Worm (Caenorhabditis elegans) whole organism, L2 larva: ENCODE data around the gene F54D5.23.

ENCODE experiments used
- C34F6.9 ChIP-seq: fragments of 150-350 bp; optimal IDR thresholded peaks from 2 replicates; lab custom pipeline; 2014; ENCODE audit warnings: missing biosample characterization, missing genetic modification characterization
- F13H6.1 ChIP-seq: sonication (generic microtip); optimal IDR thresholded peaks from 2 replicates; lab custom pipeline; 2016; ENCODE audit warnings: missing genetic modification characterization, missing compliant biosample characterization
- R02D3.7 ChIP-seq: fragments of 150-350 bp; optimal IDR thresholded peaks from 2 replicates; lab custom pipeline; 2014; ENCODE audit warnings: missing biosample characterization, missing genetic modification characterization
- Y55F3AM.14 ChIP-seq: fragments of 200-800 bp; sonication (Bioruptor generic); optimal IDR thresholded peaks from 2 replicates; lab custom pipeline; 2018; ENCODE audit warnings: mild to moderate bottlenecking, missing genetic modification characterization, missing compliant biosample characterization
- ZK546.5 ChIP-seq: sonication (generic microtip); optimal IDR thresholded peaks from 2 replicates; lab custom pipeline; 2017; ENCODE audit warnings: missing biosample characterization, missing genetic modification characterization
- alr-1 ChIP-seq: fragments of 150-350 bp; optimal IDR thresholded peaks from 2 replicates; lab custom pipeline; 2014; ENCODE audit warnings: missing biosample characterization, missing genetic modification characterization
- aly-2 ChIP-seq: fragments of 150-350 bp; optimal IDR thresholded peaks from 2 replicates; lab custom pipeline; 2014; ENCODE audit warnings: missing biosample characterization, missing genetic modification characterization
- ama-1 ChIP-seq: fragments of 150-350 bp; optimal IDR thresholded peaks from 2 replicates; lab custom pipeline; 2018; ENCODE audit warnings: inconsistent platforms
- blmp-1 ChIP-seq: sonication (generic microtip); optimal IDR thresholded peaks from 2 replicates; lab custom pipeline; 2017; ENCODE audit warnings: missing genetic modification characterization, mild to moderate bottlenecking, missing compliant biosample characterization, antibody characterized with exemption, moderate library complexity; ENCODE audit not compliant: insufficient read depth
- ceh-16 ChIP-seq: fragments of 150-350 bp; optimal IDR thresholded peaks from 2 replicates; lab custom pipeline; 2014; ENCODE audit warnings: missing biosample characterization, missing genetic modification characterization
- ceh-82 ChIP-seq: fragments of 150-350 bp; optimal IDR thresholded peaks from 2 replicates; lab custom pipeline; 2014; ENCODE audit warnings: missing biosample characterization, missing genetic modification characterization
- crh-2 ChIP-seq: sonication (generic microtip); optimal IDR thresholded peaks from 2 replicates; lab custom pipeline; 2017; ENCODE audit warnings: missing biosample characterization, missing genetic modification characterization
- dmd-4 ChIP-seq: sonication (generic microtip); optimal IDR thresholded peaks from 2 replicates; lab custom pipeline; 2017; ENCODE audit warnings: missing biosample characterization, missing genetic modification characterization
- egl-27 ChIP-seq: sonication (generic microtip); optimal IDR thresholded peaks from 3 replicates; lab custom pipeline; 2017; ENCODE audit warnings: missing biosample characterization, missing genetic modification reagents, missing genetic modification characterization
- elt-1 ChIP-seq: fragments of 150-350 bp; optimal IDR thresholded peaks from 2 replicates; lab custom pipeline; 2014; ENCODE audit warnings: missing biosample characterization, missing genetic modification characterization
- elt-3 ChIP-seq: sonication (generic microtip); optimal IDR thresholded peaks from 2 replicates; lab custom pipeline; 2017; ENCODE audit warnings: missing biosample characterization, missing genetic modification characterization
- fos-1 ChIP-seq: fragments of 150-350 bp; optimal IDR thresholded peaks from 2 replicates; lab custom pipeline; 2014; ENCODE audit warnings: missing biosample characterization, missing genetic modification characterization
- gmeb-1 ChIP-seq: fragments of 150-350 bp; optimal IDR thresholded peaks from 2 replicates; lab custom pipeline; 2014; ENCODE audit warnings: missing biosample characterization, missing genetic modification characterization
- lin-11 ChIP-seq: fragments of 150-350 bp; sonication (generic microtip); optimal IDR thresholded peaks from 2 replicates; lab custom pipeline; 2014; ENCODE audit warnings: missing biosample characterization, missing genetic modification characterization, inconsistent platforms, mixed read lengths
- lin-13 ChIP-seq: fragments of 150-350 bp; optimal IDR thresholded peaks from 2 replicates; lab custom pipeline; 2014; ENCODE audit warnings: missing biosample characterization, missing genetic modification reagents, missing genetic modification characterization
- lin-39 ChIP-seq: fragments of 150-350 bp; optimal IDR thresholded peaks from 2 replicates; lab custom pipeline; 2014; ENCODE audit warnings: missing biosample characterization, missing genetic modification reagents, missing genetic modification characterization
- lsy-2 ChIP-seq, 2 experiments: fragments of 150-350 bp in 1 of 2; sonication (generic microtip) in 1 of 2; optimal IDR thresholded peaks; 2 replicates each; lab custom pipeline; 2014 to 2017; ENCODE audit warnings: missing biosample characterization in 2 of 2, missing genetic modification characterization in 2 of 2
- mab-5 ChIP-seq: fragments of 150-350 bp; optimal IDR thresholded peaks from 2 replicates; lab custom pipeline; 2014; ENCODE audit warnings: missing biosample characterization, missing genetic modification characterization
- mbf-1 ChIP-seq: sonication (generic microtip); optimal IDR thresholded peaks from 2 replicates; lab custom pipeline; 2017; ENCODE audit warnings: missing biosample characterization, missing genetic modification characterization
- mdl-1 ChIP-seq, 2 experiments: fragments of 150-350 bp in 1 of 2; sonication (generic microtip) in 1 of 2; optimal IDR thresholded peaks; 2 replicates each; lab custom pipeline; 2017; ENCODE audit warnings: missing biosample characterization in 2 of 2, missing genetic modification characterization in 2 of 2
- nhr-10 ChIP-seq: sonication (generic microtip); optimal IDR thresholded peaks from 2 replicates; lab custom pipeline; 2017; ENCODE audit warnings: missing biosample characterization, missing genetic modification characterization
- nhr-11 ChIP-seq: fragments of 150-350 bp; optimal IDR thresholded peaks from 2 replicates; lab custom pipeline; 2014; ENCODE audit warnings: missing biosample characterization, missing genetic modification characterization
- nhr-129 ChIP-seq: fragments of 150-350 bp; optimal IDR thresholded peaks from 2 replicates; lab custom pipeline; 2014; ENCODE audit warnings: missing biosample characterization, missing genetic modification characterization
- nhr-21 ChIP-seq: fragments of 150-350 bp; optimal IDR thresholded peaks from 2 replicates; lab custom pipeline; 2014; ENCODE audit warnings: missing biosample characterization, missing genetic modification characterization
- nhr-237 ChIP-seq: fragments of 150-350 bp; optimal IDR thresholded peaks from 2 replicates; lab custom pipeline; 2014; ENCODE audit warnings: missing biosample characterization, missing genetic modification characterization
- nhr-25 ChIP-seq: fragments of 150-350 bp; sonication (generic microtip); optimal IDR thresholded peaks from 3 replicates; lab custom pipeline; 2014; ENCODE audit warnings: missing biosample characterization, missing genetic modification characterization
- nhr-6 ChIP-seq: fragments of 150-350 bp; optimal IDR thresholded peaks from 2 replicates; lab custom pipeline; 2014; ENCODE audit warnings: missing biosample characterization, missing genetic modification characterization
- nhr-77 ChIP-seq: fragments of 150-350 bp; optimal IDR thresholded peaks from 2 replicates; lab custom pipeline; 2014; ENCODE audit warnings: missing biosample characterization, missing genetic modification characterization
- peb-1 ChIP-seq: fragments of 150-350 bp; optimal IDR thresholded peaks from 2 replicates; lab custom pipeline; 2014; ENCODE audit warnings: missing biosample characterization, missing genetic modification characterization
- sem-4 ChIP-seq: fragments of 150-350 bp; optimal IDR thresholded peaks from 2 replicates; lab custom pipeline; 2014; ENCODE audit warnings: missing biosample characterization, missing genetic modification reagents, missing genetic modification characterization
- skn-1 ChIP-seq: sonication (generic microtip); optimal IDR thresholded peaks from 2 replicates; lab custom pipeline; 2017; ENCODE audit warnings: missing biosample characterization, missing genetic modification characterization
- sma-3 ChIP-seq: sonication (generic microtip); optimal IDR thresholded peaks from 2 replicates; lab custom pipeline; 2016; ENCODE audit warnings: missing genetic modification reagents, missing genetic modification characterization, missing compliant biosample characterization
- sma-9 ChIP-seq, 2 experiments: fragments of 150-350 bp in 1 of 2; sonication (generic microtip) in 1 of 2; optimal IDR thresholded peaks; 2 replicates each; lab custom pipeline; 2014 to 2016; ENCODE audit warnings: missing genetic modification characterization in 2 of 2, mild to moderate bottlenecking in 1 of 2, missing biosample characterization in 1 of 2, missing compliant biosample characterization in 1 of 2, missing genetic modification reagents in 1 of 2, moderate library complexity in 1 of 2
- snpc-4 ChIP-seq: fragments of 150-350 bp; optimal IDR thresholded peaks from 2 replicates; lab custom pipeline; 2014; ENCODE audit warnings: missing biosample characterization, missing genetic modification characterization
- unc-39 ChIP-seq: fragments of 150-350 bp; optimal IDR thresholded peaks from 2 replicates; lab custom pipeline; 2014; ENCODE audit warnings: missing biosample characterization, missing genetic modification characterization
- unc-55 ChIP-seq: fragments of 150-350 bp; sonication (generic microtip); optimal IDR thresholded peaks from 3 replicates; lab custom pipeline; 2014; ENCODE audit warnings: missing biosample characterization, missing genetic modification reagents, missing genetic modification characterization
- unc-62 ChIP-seq: fragments of 150-350 bp; optimal IDR thresholded peaks from 2 replicates; lab custom pipeline; 2014; ENCODE audit warnings: missing biosample characterization, missing genetic modification reagents, missing genetic modification characterization
- zag-1 ChIP-seq: fragments of 150-350 bp; optimal IDR thresholded peaks from 2 replicates; lab custom pipeline; 2014; ENCODE audit warnings: missing biosample characterization, missing genetic modification characterization
- ztf-1 ChIP-seq: fragments of 200-800 bp; sonication (Bioruptor generic); conservative IDR thresholded peaks from 2 replicates; pipeline ENCODE4 v1.3.6; 2022; ENCODE audit warnings: missing genetic modification characterization, missing compliant biosample characterization
- ztf-11 ChIP-seq: sonication (generic microtip); optimal IDR thresholded peaks from 2 replicates; lab custom pipeline; 2017; ENCODE audit warnings: missing biosample characterization, missing genetic modification characterization
- ztf-4 ChIP-seq: fragments of 150-350 bp; optimal IDR thresholded peaks from 2 replicates; lab custom pipeline; 2014; ENCODE audit warnings: missing biosample characterization, missing genetic modification characterization

F54D5.23 gene

DNA sequence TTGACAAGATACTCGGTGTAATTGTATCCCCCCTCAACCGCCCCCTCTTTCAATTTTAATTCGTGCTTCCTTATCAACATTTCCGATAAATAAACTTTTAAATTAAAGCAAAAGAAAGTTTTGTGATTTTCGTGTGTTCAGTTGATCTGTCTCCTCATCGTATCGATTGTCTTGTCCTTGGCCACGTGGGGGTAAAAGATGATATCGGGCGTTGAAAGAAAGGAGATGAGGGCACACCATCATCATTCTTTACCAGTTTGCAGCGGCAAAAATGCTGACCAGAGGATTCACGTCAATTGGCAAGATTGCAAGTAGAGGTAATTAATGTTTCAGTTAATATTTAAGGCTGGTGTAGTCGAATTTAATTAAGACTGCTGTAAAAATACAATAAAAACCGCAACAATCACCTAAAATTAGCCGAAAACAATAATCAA, 21.8 kb downstream of the F54D5.23 start, which contains the start of gene F54D5.7 (continued):
- TF ChIP-seq blmp-1 (tag; lab: Kevin White, UChicago), result peak; percentile 34
- TF ChIP-seq ztf-4 (tag; lab: Kevin White, UChicago), result peak; percentile 96

DNA sequence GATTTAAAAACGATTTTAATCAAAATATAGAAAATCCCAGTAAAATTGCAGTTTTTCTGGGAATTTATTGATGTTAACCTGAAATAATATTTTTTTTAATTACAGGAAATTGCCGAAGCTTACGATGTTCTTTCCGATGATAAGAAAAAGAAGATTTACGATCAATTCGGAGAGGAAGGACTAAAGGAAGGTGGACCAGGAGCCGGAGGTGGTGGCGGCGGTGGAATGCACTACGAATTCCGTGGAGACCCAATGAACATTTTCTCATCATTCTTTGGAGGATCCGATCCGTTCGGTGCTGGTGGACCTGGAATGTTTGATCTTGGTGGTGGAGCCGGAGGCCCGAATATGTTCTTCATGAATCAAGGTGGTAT, 23.1 kb downstream of the F54D5.23 start:
- TF ChIP-seq sma-3 (GFP tag; lab: Kevin White, UChicago) (no peak), nhr-129 (tag; lab: Kevin White, UChicago) (no peak), lin-39 (no peak), nhr-11 (tag; lab: Kevin White, UChicago) (no peak), blmp-1 (tag; lab: Kevin White, UChicago) (no peak), C34F6.9 (tag; lab: Kevin White, UChicago) (no peak), R02D3.7 (tag; lab: Kevin White, UChicago) (no peak), fos-1 (tag; lab: Kevin White, UChicago) (no peak), Y55F3AM.14 (no peak), snpc-4 (tag; lab: Kevin White, UChicago) (no peak), ama-1 (no peak), crh-2 (no peak), alr-1 (tag; lab: Kevin White, UChicago) (no peak), elt-1 (tag; lab: Kevin White, UChicago) (no peak), mbf-1 (tag; lab: Kevin White, UChicago) (no peak)

DNA sequence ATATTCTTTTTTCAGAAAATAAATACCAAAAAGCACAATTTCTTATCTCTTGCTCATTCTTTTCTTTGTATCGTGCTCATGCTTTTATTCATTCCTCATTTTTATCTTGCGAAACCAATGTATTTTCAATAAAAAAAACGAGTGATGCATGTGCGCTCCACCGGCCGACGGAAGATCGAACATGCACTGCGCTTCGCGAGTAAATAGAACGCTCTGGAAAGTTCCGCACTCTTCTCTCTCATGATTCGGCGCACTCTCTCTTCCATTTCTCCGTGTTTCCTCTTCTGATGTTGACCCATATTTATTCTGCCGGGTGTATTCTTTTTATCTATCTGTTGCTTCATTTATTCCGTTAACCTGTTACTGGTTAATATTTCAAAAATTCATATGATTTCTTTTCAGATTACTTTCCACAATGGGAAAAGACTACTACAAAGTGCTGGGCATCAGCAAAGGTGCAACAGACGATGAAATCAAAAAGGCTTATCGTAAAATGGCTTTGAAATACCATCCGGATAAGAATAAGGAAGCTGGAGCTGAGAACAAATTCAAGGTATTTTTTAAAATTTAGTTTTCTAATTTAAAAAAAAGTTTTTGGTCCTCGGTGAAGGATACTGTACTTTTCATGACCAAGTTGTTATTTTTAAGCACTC, 23.7 kb downstream of the F54D5.23 start, which contains the start of gene dnj-13:
TSS of gene dnj-13 (plus strand) at position 403 of the 653 bp plus-strand sequence.
- TF ChIP-seq unc-62 (GFP tag; lab: Kevin White, UChicago) (peak; percentile 32), sem-4 (tag; lab: Kevin White, UChicago) (peak; percentile 96), lin-11 (tag; lab: Kevin White, UChicago) (peak; percentile 88), fos-1 (tag; lab: Kevin White, UChicago) (peak; percentile 81), nhr-6 (peak; percentile 89), F13H6.1 (tag; lab: Kevin White, UChicago) (peak; percentile 96), snpc-4 (tag; lab: Kevin White, UChicago) (peak; percentile 78), nhr-77 (peak; percentile 82), gmeb-1 (tag; lab: Kevin White, UChicago) (peak; percentile 90), lin-13 (GFP tag; lab: Kevin White, UChicago) (peak; percentile 92), dmd-4 (peak; percentile 14), unc-39 (no peak), ztf-11 (tag; lab: Kevin White, UChicago) (no peak), ama-1 (peak; percentile 88), elt-1 (tag; lab: Kevin White, UChicago) (no peak), unc-55 (GFP tag; lab: Kevin White, UChicago) (peak; percentile 95), nhr-25 (tag; lab: Kevin White, UChicago) (peak; percentile 87), alr-1 (tag; lab: Kevin White, UChicago) (peak; percentile 7), aly-2 (tag; lab: Kevin White, UChicago) (no peak), elt-3 (tag; lab: Kevin White, UChicago) (no peak), peb-1 (tag; lab: Kevin White, UChicago) (no peak), zag-1 (tag; lab: Kevin White, UChicago) (peak; percentile 70), ceh-16 (peak; percentile 58), nhr-11 (tag; lab: Kevin White, UChicago) (no peak), ceh-82 (tag; lab: Kevin White, UChicago) (peak; percentile 54), egl-27 (peak; percentile 76), skn-1 (peak; percentile 61), nhr-237 (tag; lab: Kevin White, UChicago) (peak; percentile 43), Y55F3AM.14 (peak; percentile 94), R02D3.7 (tag; lab: Kevin White, UChicago) (peak; percentile 52), nhr-10 (tag; lab: Kevin White, UChicago) (peak; percentile 82), lsy-2 (tag; optimal IDR thresholded peaks at IDR 0.05; lab: Kevin White, UChicago) (peak; percentile 89 to 92), sma-9 (GFP tag; optimal IDR thresholded peaks at IDR 0.05; lab: Kevin White, UChicago) (peak; percentile 97), sma-9 (tag; optimal IDR thresholded peaks at IDR 0.05; lab: Kevin White, UChicago) (no peak), nhr-21 (peak; percentile 90), C34F6.9 (tag; lab: Kevin White, UChicago) (peak; percentile 92), lin-39 (peak; percentile 30), mdl-1 (tag; optimal IDR thresholded peaks at IDR 0.05; lab: Kevin White, UChicago) (peak; percentile 53 to 78), ztf-4 (tag; lab: Kevin White, UChicago) (peak; percentile 89), crh-2 (peak; percentile 93), mbf-1 (tag; lab: Kevin White, UChicago) (no peak), sma-3 (GFP tag; lab: Kevin White, UChicago) (peak; percentile 98), nhr-129 (tag; lab: Kevin White, UChicago) (peak; percentile 86), blmp-1 (tag; lab: Kevin White, UChicago) (peak; percentile 66), ZK546.5 (tag; lab: Kevin White, UChicago) (peak; percentile 38), mab-5 (tag; lab: Kevin White, UChicago) (peak; percentile 91), ztf-1 (GFP tag; lab: Robert Waterston, UW) (no peak)
